Worm (Caenorhabditis elegans) whole organism, L2 larva: ENCODE results near the gene F28H7.3.

Experiments used
- C34F6.9 ChIP-seq: fragments of 150-350 bp; optimal IDR thresholded peaks from 2 replicates; lab custom pipeline; 2014; ENCODE audit warnings: missing biosample characterization, missing genetic modification characterization
- F13H6.1 ChIP-seq: sonication (generic microtip); optimal IDR thresholded peaks from 2 replicates; lab custom pipeline; 2016; ENCODE audit warnings: missing genetic modification characterization, missing compliant biosample characterization
- R02D3.7 ChIP-seq: fragments of 150-350 bp; optimal IDR thresholded peaks from 2 replicates; lab custom pipeline; 2014; ENCODE audit warnings: missing biosample characterization, missing genetic modification characterization
- Y55F3AM.14 ChIP-seq: fragments of 200-800 bp; sonication (Bioruptor generic); optimal IDR thresholded peaks from 2 replicates; lab custom pipeline; 2018; ENCODE audit warnings: mild to moderate bottlenecking, missing genetic modification characterization, missing compliant biosample characterization
- ZK546.5 ChIP-seq: sonication (generic microtip); optimal IDR thresholded peaks from 2 replicates; lab custom pipeline; 2017; ENCODE audit warnings: missing biosample characterization, missing genetic modification characterization
- alr-1 ChIP-seq: fragments of 150-350 bp; optimal IDR thresholded peaks from 2 replicates; lab custom pipeline; 2014; ENCODE audit warnings: missing biosample characterization, missing genetic modification characterization
- aly-2 ChIP-seq: fragments of 150-350 bp; optimal IDR thresholded peaks from 2 replicates; lab custom pipeline; 2014; ENCODE audit warnings: missing biosample characterization, missing genetic modification characterization
- ama-1 ChIP-seq: fragments of 150-350 bp; optimal IDR thresholded peaks from 2 replicates; lab custom pipeline; 2018; ENCODE audit warnings: inconsistent platforms
- blmp-1 ChIP-seq: sonication (generic microtip); optimal IDR thresholded peaks from 2 replicates; lab custom pipeline; 2017; ENCODE audit warnings: missing genetic modification characterization, mild to moderate bottlenecking, missing compliant biosample characterization, antibody characterized with exemption, moderate library complexity; ENCODE audit not compliant: insufficient read depth
- ceh-16 ChIP-seq: fragments of 150-350 bp; optimal IDR thresholded peaks from 2 replicates; lab custom pipeline; 2014; ENCODE audit warnings: missing biosample characterization, missing genetic modification characterization
- ceh-82 ChIP-seq: fragments of 150-350 bp; optimal IDR thresholded peaks from 2 replicates; lab custom pipeline; 2014; ENCODE audit warnings: missing biosample characterization, missing genetic modification characterization
- crh-2 ChIP-seq: sonication (generic microtip); optimal IDR thresholded peaks from 2 replicates; lab custom pipeline; 2017; ENCODE audit warnings: missing biosample characterization, missing genetic modification characterization
- dmd-4 ChIP-seq: sonication (generic microtip); optimal IDR thresholded peaks from 2 replicates; lab custom pipeline; 2017; ENCODE audit warnings: missing biosample characterization, missing genetic modification characterization
- egl-27 ChIP-seq: sonication (generic microtip); optimal IDR thresholded peaks from 3 replicates; lab custom pipeline; 2017; ENCODE audit warnings: missing biosample characterization, missing genetic modification reagents, missing genetic modification characterization
- elt-1 ChIP-seq: fragments of 150-350 bp; optimal IDR thresholded peaks from 2 replicates; lab custom pipeline; 2014; ENCODE audit warnings: missing biosample characterization, missing genetic modification characterization
- elt-3 ChIP-seq: sonication (generic microtip); optimal IDR thresholded peaks from 2 replicates; lab custom pipeline; 2017; ENCODE audit warnings: missing biosample characterization, missing genetic modification characterization
- fos-1 ChIP-seq: fragments of 150-350 bp; optimal IDR thresholded peaks from 2 replicates; lab custom pipeline; 2014; ENCODE audit warnings: missing biosample characterization, missing genetic modification characterization
- gmeb-1 ChIP-seq: fragments of 150-350 bp; optimal IDR thresholded peaks from 2 replicates; lab custom pipeline; 2014; ENCODE audit warnings: missing biosample characterization, missing genetic modification characterization
- lin-11 ChIP-seq: fragments of 150-350 bp; sonication (generic microtip); optimal IDR thresholded peaks from 2 replicates; lab custom pipeline; 2014; ENCODE audit warnings: missing biosample characterization, missing genetic modification characterization, inconsistent platforms, mixed read lengths
- lin-13 ChIP-seq: fragments of 150-350 bp; optimal IDR thresholded peaks from 2 replicates; lab custom pipeline; 2014; ENCODE audit warnings: missing biosample characterization, missing genetic modification reagents, missing genetic modification characterization
- lin-39 ChIP-seq: fragments of 150-350 bp; optimal IDR thresholded peaks from 2 replicates; lab custom pipeline; 2014; ENCODE audit warnings: missing biosample characterization, missing genetic modification reagents, missing genetic modification characterization
- lsy-2 ChIP-seq, 2 experiments: fragments of 150-350 bp in 1 of 2; sonication (generic microtip) in 1 of 2; optimal IDR thresholded peaks; 2 replicates each; lab custom pipeline; 2014 to 2017; ENCODE audit warnings: missing biosample characterization in 2 of 2, missing genetic modification characterization in 2 of 2
- mab-5 ChIP-seq: fragments of 150-350 bp; optimal IDR thresholded peaks from 2 replicates; lab custom pipeline; 2014; ENCODE audit warnings: missing biosample characterization, missing genetic modification characterization
- mbf-1 ChIP-seq: sonication (generic microtip); optimal IDR thresholded peaks from 2 replicates; lab custom pipeline; 2017; ENCODE audit warnings: missing biosample characterization, missing genetic modification characterization
- mdl-1 ChIP-seq, 2 experiments: fragments of 150-350 bp in 1 of 2; sonication (generic microtip) in 1 of 2; optimal IDR thresholded peaks; 2 replicates each; lab custom pipeline; 2017; ENCODE audit warnings: missing biosample characterization in 2 of 2, missing genetic modification characterization in 2 of 2
- nhr-10 ChIP-seq: sonication (generic microtip); optimal IDR thresholded peaks from 2 replicates; lab custom pipeline; 2017; ENCODE audit warnings: missing biosample characterization, missing genetic modification characterization
- nhr-11 ChIP-seq: fragments of 150-350 bp; optimal IDR thresholded peaks from 2 replicates; lab custom pipeline; 2014; ENCODE audit warnings: missing biosample characterization, missing genetic modification characterization
- nhr-12 ChIP-seq: fragments of 150-350 bp; optimal IDR thresholded peaks from 2 replicates; lab custom pipeline; 2014; ENCODE audit warnings: missing biosample characterization, missing genetic modification characterization
- nhr-129 ChIP-seq: fragments of 150-350 bp; optimal IDR thresholded peaks from 2 replicates; lab custom pipeline; 2014; ENCODE audit warnings: missing biosample characterization, missing genetic modification characterization
- nhr-21 ChIP-seq: fragments of 150-350 bp; optimal IDR thresholded peaks from 2 replicates; lab custom pipeline; 2014; ENCODE audit warnings: missing biosample characterization, missing genetic modification characterization
- nhr-23 ChIP-seq: fragments of 150-350 bp; optimal IDR thresholded peaks from 2 replicates; lab custom pipeline; 2014; ENCODE audit warnings: missing biosample characterization, missing genetic modification reagents, missing genetic modification characterization
- nhr-237 ChIP-seq: fragments of 150-350 bp; optimal IDR thresholded peaks from 2 replicates; lab custom pipeline; 2014; ENCODE audit warnings: missing biosample characterization, missing genetic modification characterization
- nhr-25 ChIP-seq: fragments of 150-350 bp; sonication (generic microtip); optimal IDR thresholded peaks from 3 replicates; lab custom pipeline; 2014; ENCODE audit warnings: missing biosample characterization, missing genetic modification characterization
- nhr-6 ChIP-seq: fragments of 150-350 bp; optimal IDR thresholded peaks from 2 replicates; lab custom pipeline; 2014; ENCODE audit warnings: missing biosample characterization, missing genetic modification characterization
- nhr-77 ChIP-seq: fragments of 150-350 bp; optimal IDR thresholded peaks from 2 replicates; lab custom pipeline; 2014; ENCODE audit warnings: missing biosample characterization, missing genetic modification characterization
- peb-1 ChIP-seq: fragments of 150-350 bp; optimal IDR thresholded peaks from 2 replicates; lab custom pipeline; 2014; ENCODE audit warnings: missing biosample characterization, missing genetic modification characterization
- sem-4 ChIP-seq: fragments of 150-350 bp; optimal IDR thresholded peaks from 2 replicates; lab custom pipeline; 2014; ENCODE audit warnings: missing biosample characterization, missing genetic modification reagents, missing genetic modification characterization
- skn-1 ChIP-seq: sonication (generic microtip); optimal IDR thresholded peaks from 2 replicates; lab custom pipeline; 2017; ENCODE audit warnings: missing biosample characterization, missing genetic modification characterization
- sma-3 ChIP-seq: sonication (generic microtip); optimal IDR thresholded peaks from 2 replicates; lab custom pipeline; 2016; ENCODE audit warnings: missing genetic modification reagents, missing genetic modification characterization, missing compliant biosample characterization
- sma-9 ChIP-seq, 2 experiments: fragments of 150-350 bp in 1 of 2; sonication (generic microtip) in 1 of 2; optimal IDR thresholded peaks; 2 replicates each; lab custom pipeline; 2014 to 2016; ENCODE audit warnings: missing genetic modification characterization in 2 of 2, mild to moderate bottlenecking in 1 of 2, missing biosample characterization in 1 of 2, missing compliant biosample characterization in 1 of 2, missing genetic modification reagents in 1 of 2, moderate library complexity in 1 of 2
- snpc-4 ChIP-seq: fragments of 150-350 bp; optimal IDR thresholded peaks from 2 replicates; lab custom pipeline; 2014; ENCODE audit warnings: missing biosample characterization, missing genetic modification characterization
- unc-39 ChIP-seq: fragments of 150-350 bp; optimal IDR thresholded peaks from 2 replicates; lab custom pipeline; 2014; ENCODE audit warnings: missing biosample characterization, missing genetic modification characterization
- unc-55 ChIP-seq: fragments of 150-350 bp; sonication (generic microtip); optimal IDR thresholded peaks from 3 replicates; lab custom pipeline; 2014; ENCODE audit warnings: missing biosample characterization, missing genetic modification reagents, missing genetic modification characterization
- unc-62 ChIP-seq: fragments of 150-350 bp; optimal IDR thresholded peaks from 2 replicates; lab custom pipeline; 2014; ENCODE audit warnings: missing biosample characterization, missing genetic modification reagents, missing genetic modification characterization
- zag-1 ChIP-seq: fragments of 150-350 bp; optimal IDR thresholded peaks from 2 replicates; lab custom pipeline; 2014; ENCODE audit warnings: missing biosample characterization, missing genetic modification characterization
- ztf-1 ChIP-seq: fragments of 200-800 bp; sonication (Bioruptor generic); conservative IDR thresholded peaks from 2 replicates; pipeline ENCODE4 v1.3.6; 2022; ENCODE audit warnings: missing genetic modification characterization, missing compliant biosample characterization
- ztf-11 ChIP-seq: sonication (generic microtip); optimal IDR thresholded peaks from 2 replicates; lab custom pipeline; 2017; ENCODE audit warnings: missing biosample characterization, missing genetic modification characterization
- ztf-4 ChIP-seq: fragments of 150-350 bp; optimal IDR thresholded peaks from 2 replicates; lab custom pipeline; 2014; ENCODE audit warnings: missing biosample characterization, missing genetic modification characterization

The F28H7.3 gene

DNA sequence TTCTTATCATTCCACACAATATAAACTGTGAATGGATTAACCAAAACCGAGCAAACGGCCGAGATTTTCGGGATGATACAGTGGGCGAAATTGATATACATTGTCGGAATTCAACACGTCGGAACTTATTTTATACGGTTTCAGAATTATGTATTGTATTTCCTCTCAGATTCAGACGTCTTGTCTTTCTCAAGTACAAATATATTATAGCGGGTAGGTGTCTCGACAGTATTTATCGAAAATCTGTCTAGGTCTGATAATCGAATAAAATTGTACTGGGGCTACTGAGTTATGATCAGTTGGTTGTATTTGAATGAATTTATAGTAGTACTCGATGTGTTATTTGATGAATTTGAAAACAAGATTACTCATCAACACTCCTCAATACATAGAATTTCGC, 6.9 kb downstream of the F28H7.3 start, which contains the start of gene srj-22:
Gene srj-22, minus strand, starts transcription at position 101 of the 400 bp plus-strand sequence.
- no peak for TF ChIP-seq dmd-4 (tag; lab: Kevin White, UChicago)
- no peak for TF ChIP-seq ztf-1 (GFP tag; lab: Robert Waterston, UW)
- no peak for TF ChIP-seq aly-2
- TF ChIP-seq skn-1 (tag; lab: Kevin White, UChicago) = no peak
- TF ChIP-seq mab-5 (tag; lab: Kevin White, UChicago) = no peak
- no peak for TF ChIP-seq nhr-21

DNA sequence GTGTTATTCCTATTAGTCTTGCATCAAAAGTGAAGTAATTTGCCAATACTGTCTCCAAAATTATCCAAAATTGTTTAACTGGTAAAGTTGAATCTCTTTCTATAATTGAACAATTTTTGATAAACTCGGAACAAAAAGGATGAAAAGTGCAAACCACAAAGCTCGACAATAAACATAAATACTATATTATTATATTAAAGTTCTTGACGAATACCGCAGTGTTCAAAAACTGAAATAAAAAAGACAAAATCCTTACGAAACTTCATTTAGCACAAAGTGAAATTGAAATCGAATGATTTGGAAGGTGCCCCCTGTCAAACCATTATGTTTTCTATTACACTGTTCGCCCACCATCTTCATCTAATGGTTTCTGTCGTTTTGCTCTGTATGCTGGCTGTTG, 9.2 kb downstream of the F28H7.3 start, which contains the start of gene ZC302.3:
Gene ZC302.3, minus strand, starts transcription at position 101 of the 400 bp plus-strand sequence.
- TF ChIP-seq elt-1 (tag; lab: Kevin White, UChicago) = no peak

DNA sequence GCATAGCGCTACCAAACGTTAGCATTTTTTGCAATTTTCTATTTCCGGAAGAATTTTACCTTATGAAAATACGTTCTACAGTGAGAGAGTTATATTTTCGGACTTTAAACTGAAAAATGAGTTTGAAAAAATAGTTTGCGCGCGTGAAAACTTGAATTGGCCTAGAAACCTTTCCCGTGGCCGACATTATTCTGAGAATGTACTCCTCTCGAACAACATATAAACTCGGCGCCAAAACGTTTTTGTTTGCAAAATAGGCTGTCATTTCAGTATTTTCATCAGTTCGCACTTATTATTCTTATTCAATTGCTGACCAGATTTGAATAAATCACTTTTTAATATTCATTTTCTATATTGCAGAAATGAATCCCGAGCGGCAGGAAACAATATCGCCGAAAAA, 13.8 kb downstream of the F28H7.3 start, which contains the start of the genes mre-11 and wdr-5.3:
Gene mre-11, minus strand, starts transcription at position 113 of the 400 bp plus-strand sequence.
Gene wdr-5.3, plus strand, starts transcription at position 361 of the 400 bp plus-strand sequence.
- TF ChIP-seq nhr-237 (tag; lab: Kevin White, UChicago) (no peak), lin-11 (tag; lab: Kevin White, UChicago) (peak; percentile 32), ama-1 (lab: Kevin White, UChicago) (no peak), lsy-2 (tag; optimal IDR thresholded peaks at IDR 0.05; lab: Kevin White, UChicago) (peak in 1 of 2 experiments; percentile 8), nhr-10 (tag; lab: Kevin White, UChicago) (no peak), F13H6.1 (tag; lab: Kevin White, UChicago) (peak; percentile 67), ztf-1 (GFP tag; lab: Robert Waterston, UW) (no peak), elt-1 (tag; lab: Kevin White, UChicago) (no peak), mdl-1 (tag; optimal IDR thresholded peaks at IDR 0.05; lab: Kevin White, UChicago) (peak in 1 of 2 experiments; percentile 16), ZK546.5 (tag; lab: Kevin White, UChicago) (no peak), nhr-12 (tag; lab: Kevin White, UChicago) (no peak), crh-2 (tag; lab: Kevin White, UChicago) (peak; percentile 78), ceh-82 (tag; lab: Kevin White, UChicago) (no peak), lin-39 (tag; lab: Kevin White, UChicago) (no peak), lin-13 (GFP tag; lab: Kevin White, UChicago) (no peak), peb-1 (tag; lab: Kevin White, UChicago) (no peak), nhr-23 (tag; lab: Kevin White, UChicago) (no peak), skn-1 (tag; lab: Kevin White, UChicago) (no peak), egl-27 (tag; lab: Kevin White, UChicago) (no peak), snpc-4 (tag; lab: Kevin White, UChicago) (peak; percentile 27), C34F6.9 (tag; lab: Kevin White, UChicago) (peak; percentile 69), nhr-21 (no peak), nhr-77 (no peak), nhr-25 (tag; lab: Kevin White, UChicago) (no peak), gmeb-1 (peak; percentile 80), mbf-1 (tag; lab: Kevin White, UChicago) (no peak), R02D3.7 (tag; lab: Kevin White, UChicago) (no peak), alr-1 (tag; lab: Kevin White, UChicago) (no peak), elt-3 (no peak), unc-55 (GFP tag; lab: Kevin White, UChicago) (no peak), zag-1 (tag; lab: Kevin White, UChicago) (no peak), mab-5 (tag; lab: Kevin White, UChicago) (no peak), nhr-6 (peak; percentile 40), blmp-1 (tag; lab: Kevin White, UChicago) (no peak), nhr-129 (tag; lab: Kevin White, UChicago) (peak; percentile 18), sma-3 (peak; percentile 64), sem-4 (tag; lab: Kevin White, UChicago) (no peak), nhr-11 (tag; lab: Kevin White, UChicago) (no peak), Y55F3AM.14 (GFP tag; lab: Kevin White, UChicago) (no peak), dmd-4 (tag; lab: Kevin White, UChicago) (no peak), unc-39 (tag; lab: Kevin White, UChicago) (no peak), fos-1 (tag; lab: Kevin White, UChicago) (no peak), sma-9 (GFP tag; optimal IDR thresholded peaks at IDR 0.05; lab: Kevin White, UChicago) (peak; percentile 89), sma-9 (tag; optimal IDR thresholded peaks at IDR 0.05; lab: Kevin White, UChicago) (no peak), aly-2 (no peak), ztf-11 (tag; lab: Kevin White, UChicago) (no peak), ceh-16 (tag; lab: Kevin White, UChicago) (no peak), ztf-4 (tag; lab: Kevin White, UChicago) (no peak), unc-62 (no peak)
